Fruit fly (Drosophila melanogaster): ENCODE data around the gene CG31998.
A peak's percentile ranks its signal among the peaks of the same experiment; 100 is the strongest.

Gene CG31998

DNA sequence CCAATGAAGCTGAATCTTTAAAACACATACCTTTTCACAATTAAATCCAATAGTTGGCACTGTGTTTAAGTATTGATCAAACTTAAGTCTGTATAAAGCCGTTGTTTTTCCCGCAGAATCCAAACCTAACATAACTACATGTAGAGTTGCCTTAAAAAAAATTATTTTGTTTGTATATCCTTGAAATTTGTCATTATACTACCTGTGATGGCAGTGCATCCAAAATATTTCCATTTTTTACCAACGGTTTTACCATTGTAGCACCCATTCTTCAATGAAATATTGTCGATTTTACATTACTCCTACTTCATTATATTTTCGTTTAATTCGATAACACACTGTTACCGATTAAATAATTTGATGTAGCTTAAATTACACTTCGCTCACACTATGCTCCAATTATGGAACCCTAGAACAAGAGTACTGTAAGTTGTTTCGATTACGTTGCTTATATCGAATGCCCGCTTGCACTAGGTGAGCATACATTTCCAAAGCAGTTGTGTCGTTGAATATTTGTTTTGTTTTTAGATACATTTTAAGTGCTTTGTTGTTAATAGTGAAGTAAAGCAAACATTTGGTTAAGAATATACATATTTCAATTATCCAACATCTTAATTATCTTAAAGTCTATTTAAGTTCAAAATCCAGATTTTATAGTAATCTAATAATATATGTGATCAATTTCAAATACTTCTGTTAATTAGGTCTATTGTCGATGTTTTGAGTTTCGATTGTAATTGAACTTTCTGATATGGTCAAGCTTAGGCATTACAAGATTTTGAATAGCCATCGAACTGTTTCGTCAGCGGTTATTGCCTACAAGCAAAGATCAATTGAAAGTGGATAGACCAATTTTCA lies 26.5 kb downstream of the CG31998 start, which contains the start of gene Arl4 (continued):
- TF ChIP-seq jigr1 (GFP tag; IDR thresholded peaks at IDR 0.05), result no peak
- TF ChIP-seq Sry-δ (GFP tag; optimal IDR thresholded peaks at IDR 0.05), result peak; percentile 65
- TF ChIP-seq zen (tag; optimal IDR thresholded peaks at IDR 0.05), result peak; percentile 48
- TF ChIP-seq Pdp1 (GFP tag; optimal IDR thresholded peaks at IDR 0.05), result peak; percentile 19 to 70
- TF ChIP-seq CG11723 (GFP tag; optimal IDR thresholded peaks at IDR 0.05), result peak; percentile 98
- TF ChIP-seq CG17186 (GFP tag; optimal IDR thresholded peaks at IDR 0.05), result peak; percentile 13

DNA sequence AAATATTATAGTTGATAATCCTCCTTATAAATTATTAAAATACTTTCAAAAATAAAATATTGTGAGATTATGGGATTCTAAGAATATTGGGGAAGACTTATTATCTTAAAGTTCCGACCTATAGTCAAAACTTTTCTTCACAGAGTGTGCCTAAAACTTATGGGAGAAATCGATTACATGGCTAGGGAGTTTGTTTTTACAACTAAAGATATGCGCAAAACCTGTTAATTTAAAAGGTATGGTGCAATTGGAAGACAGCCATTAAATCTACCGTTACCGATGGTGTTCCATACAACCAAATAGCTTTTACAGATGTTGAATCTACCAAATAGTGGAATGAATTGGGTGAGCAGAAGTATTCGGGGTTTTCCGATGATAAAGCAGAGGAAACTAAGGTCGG lies 30.5 kb downstream of the CG31998 start, which contains the start of gene CG33978:
Gene CG33978, minus strand, starts transcription at position 395 of the 400 bp plus-strand sequence.
- no peak for TF ChIP-seq gcm2 (GFP tag; optimal IDR thresholded peaks at IDR 0.05)
- no peak for TF ChIP-seq Rfx (GFP tag; IDR thresholded peaks at IDR 0.05)
- TF ChIP-seq CG12769 (tag; optimal IDR thresholded peaks at IDR 0.05), result peak; percentile 26
- TF ChIP-seq CG42726 (GFP tag; IDR thresholded peaks at IDR 0.05; ENCODE audit: partially characterized antibody), result no peak
- no peak for TF ChIP-seq Ptx1 (GFP tag; IDR thresholded peaks at IDR 0.05)
- no peak for TF ChIP-seq CG11696 (GFP tag; IDR thresholded peaks at IDR 0.05)
- no peak for TF ChIP-seq CG17802 (tag; optimal IDR thresholded peaks at IDR 0.05)
- TF ChIP-seq eve (GFP tag; optimal IDR thresholded peaks at IDR 0.05), result peak in 1 of 2 experiments; percentile 30
- no peak for TF ChIP-seq insv (GFP tag; optimal IDR thresholded peaks at IDR 0.05)
- TF ChIP-seq CG13894 (tag; optimal IDR thresholded peaks at IDR 0.05), result peak; percentile 58
- no peak for TF ChIP-seq cas (GFP tag; IDR thresholded peaks at IDR 0.05)
- TF ChIP-seq Hr39 (optimal IDR thresholded peaks at IDR 0.05), result no peak
- no peak for TF ChIP-seq Hr78 (GFP tag; optimal IDR thresholded peaks at IDR 0.05)
- TF ChIP-seq br (optimal IDR thresholded peaks at IDR 0.05), result no peak
- TF ChIP-seq Oli (tag; optimal IDR thresholded peaks at IDR 0.05), result no peak
- no peak for TF ChIP-seq CG11504 (tag; optimal IDR thresholded peaks at IDR 0.05)
- no peak for TF ChIP-seq Dp (GFP tag; optimal IDR thresholded peaks at IDR 0.05)
- TF ChIP-seq dmrt11E (tag; optimal IDR thresholded peaks at IDR 0.05), result no peak
- TF ChIP-seq ken (GFP tag; IDR thresholded peaks at IDR 0.05), result no peak
- TF ChIP-seq CG7987 (GFP tag; optimal IDR thresholded peaks at IDR 0.05), result no peak
- TF ChIP-seq Awh (GFP tag; IDR thresholded peaks at IDR 0.05), result no peak
- TF ChIP-seq onecut (GFP tag; IDR thresholded peaks at IDR 0.05), result peak; percentile 78
- no peak for TF ChIP-seq Dek (tag; optimal IDR thresholded peaks at IDR 0.05)

DNA sequence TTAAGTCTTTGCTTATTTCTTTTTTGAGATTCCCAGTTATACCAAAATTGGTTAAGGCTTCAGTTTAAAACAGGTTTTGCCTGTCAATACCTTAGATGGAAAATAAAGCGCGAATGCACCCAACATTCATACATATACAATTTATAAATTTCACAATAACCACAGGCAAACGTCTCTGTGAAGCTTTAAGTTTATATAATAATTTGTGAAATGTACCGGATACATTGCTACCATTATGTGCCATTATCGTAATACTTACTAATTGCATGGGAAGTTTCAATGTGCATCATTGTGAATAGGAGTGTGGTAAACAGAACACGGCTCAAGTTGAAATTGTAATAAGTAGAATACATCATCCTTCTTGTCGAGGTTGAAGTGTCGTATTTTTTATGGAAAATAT lies 31.2 kb downstream of the CG31998 start:
- no peak for TF ChIP-seq CG2129 (GFP tag; IDR thresholded peaks at IDR 0.05; ENCODE audit: partially characterized antibody)
- no peak for TF ChIP-seq CG11504 (tag; optimal IDR thresholded peaks at IDR 0.05)
- TF ChIP-seq chm (GFP tag; IDR thresholded peaks at IDR 0.05), result no peak
- peak; percentile 79 for TF ChIP-seq CG17802 (tag; optimal IDR thresholded peaks at IDR 0.05)
- TF ChIP-seq tgo (GFP tag; IDR thresholded peaks at IDR 0.05), result no peak
- no peak for TF ChIP-seq Neu2 (GFP tag; optimal IDR thresholded peaks at IDR 0.05; ENCODE audit: borderline replicate concordance)
- TF ChIP-seq CG2199 (GFP tag; IDR thresholded peaks at IDR 0.05), result peak; percentile 79; the same call in 2 of the 3 replicates
- peak in 1 of 2 experiments; percentile 45 for TF ChIP-seq Pdp1 (GFP tag; optimal IDR thresholded peaks at IDR 0.05)
- TF ChIP-seq sens (GFP tag), result peak; percentile 65
- no peak for TF ChIP-seq hkb (optimal IDR thresholded peaks at IDR 0.05)
- TF ChIP-seq hkb (GFP tag; IDR thresholded peaks at IDR 0.05), result no peak
- no peak for TF ChIP-seq bab2 (GFP tag; optimal IDR thresholded peaks at IDR 0.05)
- TF ChIP-seq Hand (GFP tag; optimal IDR thresholded peaks at IDR 0.05), result no peak
- TF ChIP-seq CG8478 (optimal IDR thresholded peaks at IDR 0.05), result no peak
